Worm (Caenorhabditis elegans): Measurements from ENCODE around the gene gcy-5.

Gene gcy-5

ce11 chrII:10346075-10346474 is 30.1 kb upstream of the gcy-5 start, which contains the start of gene C07E3.10:
TSS of gene C07E3.10 (plus strand) at chrII:10346375.
- TF ChIP-seq unc-62 (GFP tag; optimal IDR thresholded peaks at IDR 0.05) (no peak), pqm-1 (tag; optimal IDR thresholded peaks at IDR 0.05) (no peak), zag-1 (tag; optimal IDR thresholded peaks at IDR 0.05) (no peak), pha-4 (tag; optimal IDR thresholded peaks at IDR 0.05) (no peak), aly-2 (tag; optimal IDR thresholded peaks at IDR 0.05) (no peak), egl-27 (tag; optimal IDR thresholded peaks at IDR 0.05) (no peak), lsy-12 (tag; optimal IDR thresholded peaks at IDR 0.05) (no peak), jun-1 (tag; optimal IDR thresholded peaks at IDR 0.05) (no peak), nhr-67 (tag; optimal IDR thresholded peaks at IDR 0.05) (no peak), R02D3.7 (tag; optimal IDR thresholded peaks at IDR 0.05) (no peak), elt-2 (tag; optimal IDR thresholded peaks at IDR 0.05) (no peak), ZK546.5 (tag; optimal IDR thresholded peaks at IDR 0.05) (no peak)

ce11 chrII:10345012-10345411 is 29.0 kb upstream of the gcy-5 start, which contains the start of gene pro-2:
TSS of gene pro-2 (minus strand) at chrII:10345112.
- no peak for TF ChIP-seq ZK546.5 (tag; optimal IDR thresholded peaks at IDR 0.05)
- TF ChIP-seq eor-1 (tag; optimal IDR thresholded peaks at IDR 0.05), result no peak
- no peak for TF ChIP-seq ama-1 (optimal IDR thresholded peaks at IDR 0.05)
- TF ChIP-seq ceh-28 (tag; optimal IDR thresholded peaks at IDR 0.05), result no peak
- TF ChIP-seq pha-4 (tag; optimal IDR thresholded peaks at IDR 0.05), result no peak
- TF ChIP-seq nhr-77 (tag; optimal IDR thresholded peaks at IDR 0.05), result no peak
- no peak for TF ChIP-seq nhr-25 (tag; optimal IDR thresholded peaks at IDR 0.05)
- no peak for TF ChIP-seq ceh-82 (tag; optimal IDR thresholded peaks at IDR 0.05)
- no peak for TF ChIP-seq ceh-9 (tag; optimal IDR thresholded peaks at IDR 0.05)
- no peak for TF ChIP-seq lin-15B (tag; optimal IDR thresholded peaks at IDR 0.05)
- no peak for TF ChIP-seq elt-1 (tag; optimal IDR thresholded peaks at IDR 0.05)

- TF ChIP-seq ceh-16 (tag; optimal IDR thresholded peaks at IDR 0.05) (no peak), ama-1 (optimal IDR thresholded peaks at IDR 0.05) (no peak), unc-62 (GFP tag; optimal IDR thresholded peaks at IDR 0.05) (no peak)
Measured at ce11 chrII:10329754-10330153, 13.7 kb upstream of the gcy-5 start.

- TF ChIP-seq ztf-11 (tag; optimal IDR thresholded peaks at IDR 0.05) (no peak), lin-15B (tag; optimal IDR thresholded peaks at IDR 0.05) (no peak), daf-12 (tag; optimal IDR thresholded peaks at IDR 0.05) (no peak), nfya-1 (tag; optimal IDR thresholded peaks at IDR 0.05; ENCODE audit: insufficient read depth) (no peak), zag-1 (tag; optimal IDR thresholded peaks at IDR 0.05) (no peak), nhr-76 (tag; optimal IDR thresholded peaks at IDR 0.05) (no peak), ceh-16 (tag; optimal IDR thresholded peaks at IDR 0.05) (no peak), pqm-1 (tag; optimal IDR thresholded peaks at IDR 0.05) (no peak), ceh-82 (tag; optimal IDR thresholded peaks at IDR 0.05) (no peak), nhr-25 (tag; optimal IDR thresholded peaks at IDR 0.05) (no peak), mdl-1 (tag; optimal IDR thresholded peaks at IDR 0.05) (no peak), ceh-9 (tag; optimal IDR thresholded peaks at IDR 0.05) (no peak), elt-1 (tag; optimal IDR thresholded peaks at IDR 0.05) (no peak), fkh-2 (tag; optimal IDR thresholded peaks at IDR 0.05) (no peak), ZK546.5 (tag; optimal IDR thresholded peaks at IDR 0.05) (no peak)
Measured at ce11 chrII:10325615-10326232, 9.7 kb upstream of the gcy-5 start, which contains the start of gene appg-1. TSS of gene appg-1 (plus strand) at chrII:10326041.

ce11 chrII:10321410-10321809 is 5.4 kb upstream of the gcy-5 start, which contains the start of gene idpp-4:
TSS of gene idpp-4 (plus strand) at chrII:10321460.
- no peak for TF ChIP-seq egl-27 (tag; optimal IDR thresholded peaks at IDR 0.05)
- TF ChIP-seq nhr-11 (tag; optimal IDR thresholded peaks at IDR 0.05), result no peak
- no peak for TF ChIP-seq nhr-25 (tag; optimal IDR thresholded peaks at IDR 0.05)
- TF ChIP-seq ama-1 (optimal IDR thresholded peaks at IDR 0.05), result no peak
- TF ChIP-seq pqm-1 (tag; optimal IDR thresholded peaks at IDR 0.05), result no peak
- TF ChIP-seq ztf-4 (tag; optimal IDR thresholded peaks at IDR 0.05), result no peak

- TF ChIP-seq fkh-10 (GFP tag; optimal IDR thresholded peaks at IDR 0.05), result no peak
- TF ChIP-seq ztf-11 (tag; optimal IDR thresholded peaks at IDR 0.05), result no peak
Measured at ce11 chrII:10317007-10317406, 988 bp upstream of the gcy-5 start, which contains the start of gene M02G9.4. TSS of gene M02G9.4 (plus strand) at chrII:10317307.
